Worm (Caenorhabditis elegans): ENCODE measurements around the gene F41E6.17.

DNA sequence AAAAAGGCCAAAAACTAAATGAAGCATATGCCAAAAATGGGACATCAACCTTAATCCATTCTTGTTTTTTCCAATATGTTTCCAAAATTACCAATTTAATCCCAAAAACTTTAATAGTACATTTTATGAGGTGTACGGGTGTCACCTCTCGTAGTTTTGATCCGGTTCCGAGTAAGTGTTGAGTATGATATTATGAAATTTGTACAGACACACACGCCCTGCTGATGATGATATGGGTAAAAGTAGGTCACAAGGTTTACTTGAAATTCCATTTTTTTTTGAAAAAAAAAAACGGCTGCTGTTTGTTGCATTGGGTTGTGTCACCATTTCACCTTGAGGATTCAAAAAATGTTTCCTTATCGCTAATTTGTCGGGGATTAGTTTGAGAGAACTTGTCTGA is 34.0 kb downstream of the F41E6.17 start:
- TF ChIP-seq flt-1 (GFP tag; IDR thresholded peaks at IDR 0.05) = no peak
- no peak for TF ChIP-seq tab-1 (GFP tag; IDR thresholded peaks at IDR 0.05)
- no peak for TF ChIP-seq med-1 (GFP tag; optimal IDR thresholded peaks at IDR 0.05; ENCODE audit: insufficient read depth)
- no peak for TF ChIP-seq T22C8.4 (GFP tag; IDR thresholded peaks at IDR 0.05)
- TF ChIP-seq ztf-23 (GFP tag; IDR thresholded peaks at IDR 0.05) = no peak
- no peak for TF ChIP-seq cog-1 (tag; optimal IDR thresholded peaks at IDR 0.05)
- TF ChIP-seq ref-1 (GFP tag; conservative IDR thresholded peaks at IDR 0.05) = no peak
- TF ChIP-seq ztf-29 (GFP tag; IDR thresholded peaks at IDR 0.05) = no peak
